Worm (Caenorhabditis elegans): ENCODE measurements around the gene myo-6.

DNA sequence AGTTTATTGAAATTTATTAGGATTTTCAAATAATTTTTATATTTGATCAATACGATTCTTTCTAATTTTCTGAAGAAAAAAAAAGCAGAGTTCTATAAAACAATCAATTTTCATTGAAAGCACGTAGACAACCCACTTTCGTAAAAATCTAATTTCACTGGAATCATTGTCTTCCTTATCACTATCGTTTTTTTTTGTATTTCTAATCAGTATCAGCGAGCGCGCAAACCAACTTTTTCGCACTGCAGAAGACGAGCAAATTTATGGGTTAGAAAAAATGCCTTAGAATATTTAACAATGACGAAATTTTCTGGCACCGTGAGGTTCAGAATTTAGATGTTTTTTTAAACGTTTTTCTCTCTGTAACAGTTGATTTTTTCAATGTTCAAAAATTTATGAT lies 43.2 kb downstream of the myo-6 start:
- no peak for TF ChIP-seq elt-2 (tag; optimal IDR thresholded peaks at IDR 0.05)
- no peak for TF ChIP-seq ceh-30 (tag; optimal IDR thresholded peaks at IDR 0.05)
- TF ChIP-seq ceh-31 (tag; optimal IDR thresholded peaks at IDR 0.05) = no peak
- no peak for TF ChIP-seq unc-42 (tag; optimal IDR thresholded peaks at IDR 0.05)
- no peak for TF ChIP-seq ceh-24 (tag; optimal IDR thresholded peaks at IDR 0.05)
- no peak for TF ChIP-seq fkh-10 (GFP tag; optimal IDR thresholded peaks at IDR 0.05)
- TF ChIP-seq ahr-1 (tag; optimal IDR thresholded peaks at IDR 0.05) = no peak
- TF ChIP-seq tbx-2 (tag; optimal IDR thresholded peaks at IDR 0.05) = no peak
- no peak for TF ChIP-seq dmd-4 (tag; optimal IDR thresholded peaks at IDR 0.05; ENCODE audit: borderline replicate concordance)
- no peak for TF ChIP-seq hlh-15 (tag; optimal IDR thresholded peaks at IDR 0.05)
- no peak for TF ChIP-seq pha-4 (tag; optimal IDR thresholded peaks at IDR 0.05)
- no peak for TF ChIP-seq hlh-30 (tag; optimal IDR thresholded peaks at IDR 0.05; ENCODE audit: insufficient read depth)
